Fruit fly (Drosophila melanogaster): ENCODE measurements around the gene CG11658.

dm6 chr3L:11707978-11708632, at the start of gene CG11658:
- TF ChIP-seq CG32006 (GFP tag; optimal IDR thresholded peaks at IDR 0.05) (no peak), CG6276 (GFP tag; optimal IDR thresholded peaks at IDR 0.05) (peak; percentile 12), Eip93F (GFP tag; optimal IDR thresholded peaks at IDR 0.05) (no peak), CG6854 (GFP tag; optimal IDR thresholded peaks at IDR 0.05) (peak; percentile 26), net (GFP tag; optimal IDR thresholded peaks at IDR 0.05) (no peak)
